Fruit fly (Drosophila melanogaster) whole organism, embryonic: ENCODE measurements around the gene mib1.
A peak's percentile ranks its signal among the peaks of the same experiment; 100 is the strongest.

Experiments used
- ATbp ChIP-seq: fragments of 200-800 bp; sonication (Bioruptor generic); optimal IDR thresholded peaks from 2 replicates; lab custom pipeline; 2017; ENCODE audit warnings: missing biosample characterization, mild to moderate bottlenecking, missing genetic modification characterization, missing genetic modification reagents
- Abd-B ChIP-seq: fragments of 200-800 bp; sonication (Bioruptor generic); optimal IDR thresholded peaks from 2 replicates; lab custom pipeline; 2018; ENCODE audit warnings: missing biosample characterization, mild to moderate bottlenecking, missing genetic modification characterization, moderate library complexity
- B-H1 ChIP-seq: fragments of 200-800 bp; sonication (Bioruptor generic); IDR thresholded peaks from 3 replicates; pipeline ENCODE4 v1.3.6; 2022; ENCODE audit warnings: missing biosample characterization, missing genetic modification characterization
- CG10462 ChIP-seq: fragments of 200-800 bp; sonication (Bioruptor generic); optimal IDR thresholded peaks from 2 replicates; lab custom pipeline; 2016; ENCODE audit warnings: missing biosample characterization, missing genetic modification characterization
- CG10959 ChIP-seq: fragments of 200-800 bp; sonication (Bioruptor generic); IDR thresholded peaks from 2 replicates; pipeline ENCODE4 v1.3.6; 2022; ENCODE audit warnings: missing biosample characterization, missing genetic modification characterization
- CG11247 ChIP-seq: fragments of 200-800 bp; sonication (Bioruptor generic); IDR thresholded peaks from 2 replicates; pipeline ENCODE4 v1.3.6; 2022; ENCODE audit warnings: missing biosample characterization, missing genetic modification characterization
- CG11695 ChIP-seq: fragments of 200-800 bp; sonication (Bioruptor generic); IDR thresholded peaks from 3 replicates; pipeline ENCODE4 v1.3.6; 2022; ENCODE audit warnings: missing biosample characterization, missing genetic modification characterization
- CG11696 ChIP-seq: fragments of 200-800 bp; sonication (Bioruptor generic); IDR thresholded peaks from 2 replicates; pipeline ENCODE4 v1.3.6; 2022; ENCODE audit warnings: missing biosample characterization, missing genetic modification characterization
- CG13123 ChIP-seq: fragments of 200-800 bp; sonication (Bioruptor generic); optimal IDR thresholded peaks from 2 replicates; lab custom pipeline; 2016; ENCODE audit warnings: missing biosample characterization, missing genetic modification characterization
- CG14860 ChIP-seq: fragments of 200-800 bp; sonication (Bioruptor generic); IDR thresholded peaks from 3 replicates; pipeline ENCODE4 v1.3.6; 2022; ENCODE audit warnings: missing biosample characterization, missing genetic modification characterization; ENCODE audit not compliant: partially characterized antibody
- CG17912 ChIP-seq: fragments of 200-800 bp; sonication (Bioruptor generic); optimal IDR thresholded peaks from 2 replicates; lab custom pipeline; 2018; ENCODE audit warnings: missing biosample characterization, mild to moderate bottlenecking, missing genetic modification characterization
- CG2712 ChIP-seq: fragments of 200-800 bp; optimal IDR thresholded peaks from 3 replicates; lab custom pipeline; 2019; ENCODE audit warnings: missing biosample characterization, mild to moderate bottlenecking, missing genetic modification characterization, moderate library complexity
- CG2875 ChIP-seq: fragments of 200-800 bp; sonication (Bioruptor generic); optimal IDR thresholded peaks from 2 replicates; lab custom pipeline; 2017; ENCODE audit warnings: missing biosample characterization, mild to moderate bottlenecking, missing genetic modification characterization, missing genetic modification reagents
- CG31388 ChIP-seq: fragments of 200-800 bp; sonication (Bioruptor generic); optimal IDR thresholded peaks from 2 replicates; lab custom pipeline; 2016; ENCODE audit warnings: missing biosample characterization, missing genetic modification characterization
- CG42726 ChIP-seq: fragments of 200-800 bp; sonication (Bioruptor generic); IDR thresholded peaks from 2 replicates; pipeline ENCODE4 v1.3.6; 2022; ENCODE audit warnings: missing biosample characterization, missing genetic modification characterization; ENCODE audit not compliant: partially characterized antibody
- CG4854 ChIP-seq: fragments of 200-800 bp; sonication (Bioruptor generic); optimal IDR thresholded peaks from 2 replicates; lab custom pipeline; 2016; ENCODE audit warnings: missing biosample characterization, missing genetic modification characterization, inconsistent platforms
- CG6175 ChIP-seq: fragments of 200-800 bp; sonication (Bioruptor generic); IDR thresholded peaks from 3 replicates; pipeline ENCODE4 v1.3.6; 2022; ENCODE audit warnings: missing biosample characterization, missing genetic modification characterization
- CG6683 ChIP-seq: fragments of 200-800 bp; sonication (Bioruptor generic); optimal IDR thresholded peaks from 2 replicates; lab custom pipeline; 2017; ENCODE audit warnings: missing biosample characterization, mild to moderate bottlenecking, missing genetic modification characterization, missing genetic modification reagents
- CG6854 ChIP-seq: fragments of 200-800 bp; sonication (Bioruptor generic); optimal IDR thresholded peaks from 3 replicates; lab custom pipeline; 2017; ENCODE audit warnings: missing biosample characterization, mild to moderate bottlenecking, missing genetic modification characterization
- CG7786 ChIP-seq: fragments of 200-800 bp; sonication (Bioruptor generic); optimal IDR thresholded peaks from 2 replicates; lab custom pipeline; 2016; ENCODE audit warnings: missing biosample characterization, missing genetic modification characterization
- CG7963 ChIP-seq: fragments of 200-800 bp; sonication (Bioruptor generic); IDR thresholded peaks from 3 replicates; pipeline ENCODE4 v1.3.6; 2022; ENCODE audit warnings: missing biosample characterization, missing genetic modification characterization; ENCODE audit not compliant: partially characterized antibody
- CG9817 ChIP-seq: fragments of 200-800 bp; sonication (Bioruptor generic); optimal IDR thresholded peaks from 2 replicates; lab custom pipeline; 2018; ENCODE audit warnings: missing biosample characterization, mild to moderate bottlenecking, missing genetic modification characterization, moderate library complexity
- CG9932 ChIP-seq: fragments of 200-800 bp; sonication (Bioruptor generic); IDR thresholded peaks from 2 replicates; pipeline ENCODE4 v1.3.6; 2022; ENCODE audit warnings: missing biosample characterization, missing genetic modification characterization
- CHES-1-like ChIP-seq: fragments of 200-800 bp; sonication (Bioruptor generic); optimal IDR thresholded peaks from 2 replicates; lab custom pipeline; 2016; ENCODE audit warnings: missing biosample characterization, missing genetic modification characterization
- Doc3 ChIP-seq: fragments of 200-800 bp; sonication (Bioruptor generic); IDR thresholded peaks from 3 replicates; pipeline ENCODE4 v1.3.6; 2022; ENCODE audit warnings: missing biosample characterization, missing genetic modification characterization; ENCODE audit not compliant: partially characterized antibody
- Ets97D ChIP-seq: fragments of 200-800 bp; sonication (Bioruptor generic); optimal IDR thresholded peaks from 3 replicates; lab custom pipeline; 2016; ENCODE audit warnings: missing biosample characterization, missing genetic modification characterization
- MESR4 ChIP-seq: fragments of 200-800 bp; sonication (Bioruptor generic); optimal IDR thresholded peaks from 2 replicates; lab custom pipeline; 2018; ENCODE audit warnings: missing biosample characterization, mild to moderate bottlenecking, missing genetic modification characterization, moderate library complexity
- Max ChIP-seq: fragments of 200-800 bp; sonication (Bioruptor generic); optimal IDR thresholded peaks from 2 replicates; lab custom pipeline; 2016; ENCODE audit warnings: missing biosample characterization, mild to moderate bottlenecking, missing genetic modification characterization
- Nf-YC ChIP-seq: fragments of 200-800 bp; optimal IDR thresholded peaks from 3 replicates; lab custom pipeline; 2019; ENCODE audit warnings: missing biosample characterization, mild to moderate bottlenecking, missing genetic modification characterization, moderate library complexity
- abd-A ChIP-seq: fragments of 200-800 bp; sonication (Bioruptor generic); optimal IDR thresholded peaks from 3 replicates; lab custom pipeline; 2019; ENCODE audit warnings: missing biosample characterization, mild to moderate bottlenecking, missing genetic modification characterization, moderate library complexity
- dmrt99B ChIP-seq: fragments of 200-800 bp; sonication (Bioruptor generic); optimal IDR thresholded peaks from 2 replicates; lab custom pipeline; 2018; ENCODE audit warnings: missing biosample characterization, mild to moderate bottlenecking, missing genetic modification characterization, moderate library complexity
- gcm2 ChIP-seq: fragments of 200-800 bp; sonication (Bioruptor generic); optimal IDR thresholded peaks from 2 replicates; lab custom pipeline; 2016; ENCODE audit warnings: missing biosample characterization, missing genetic modification characterization
- knrl ChIP-seq: fragments of 200-800 bp; sonication (Bioruptor generic); IDR thresholded peaks from 3 replicates; pipeline ENCODE4 v1.3.6; 2022; ENCODE audit warnings: missing biosample characterization, missing genetic modification characterization; ENCODE audit not compliant: partially characterized antibody
- nau ChIP-seq: fragments of 200-800 bp; sonication (Bioruptor generic); optimal IDR thresholded peaks from 3 replicates; lab custom pipeline; 2017; ENCODE audit warnings: missing biosample characterization, mild to moderate bottlenecking, missing genetic modification characterization, missing genetic modification reagents
- odd ChIP-seq: fragments of 200-800 bp; sonication (Bioruptor generic); optimal IDR thresholded peaks from 2 replicates; lab custom pipeline; 2017; ENCODE audit warnings: missing biosample characterization, mild to moderate bottlenecking, missing genetic modification characterization
- pan ChIP-seq, 4 experiments: fragments of >200 bp in 3 of 4; fragments of 200-800 bp in 1 of 4; sonication (Bioruptor generic) in 1 of 4; optimal IDR thresholded peaks in 3 of 4; IDR thresholded peaks in 1 of 4; 2 replicates each; pipeline versions ENCODE4 v1.3.6 to Lab custom; 2017 to 2022; ENCODE audit warnings: missing biosample characterization in 2 of 4, missing genetic modification characterization in 2 of 4, mixed read lengths in 1 of 4
- pb ChIP-seq: fragments of 200-800 bp; sonication (Bioruptor generic); optimal IDR thresholded peaks from 3 replicates; lab custom pipeline; 2016; ENCODE audit warnings: missing biosample characterization, missing genetic modification characterization
- pnt ChIP-seq: fragments of 200-800 bp; sonication (Bioruptor generic); optimal IDR thresholded peaks from 3 replicates; lab custom pipeline; 2016; ENCODE audit warnings: missing biosample characterization, missing genetic modification characterization
- prd ChIP-seq, 3 experiments: fragments of >200 bp in 2 of 3; fragments of 200-800 bp in 1 of 3; sonication (Bioruptor generic) in 1 of 3; optimal IDR thresholded peaks in 2 of 3; IDR thresholded peaks in 1 of 3; 2 replicates in 2 of 3; 3 replicates in 1 of 3; pipeline versions ENCODE4 v1.3.6 to Lab custom; 2017 to 2022; ENCODE audit warnings: missing biosample characterization in 1 of 3, missing genetic modification characterization in 1 of 3
- pum ChIP-seq: fragments of 200-800 bp; sonication (Bioruptor generic); optimal IDR thresholded peaks from 2 replicates; lab custom pipeline; 2016; ENCODE audit warnings: missing biosample characterization, missing genetic modification characterization
- ro ChIP-seq: fragments of 200-800 bp; sonication (Bioruptor generic); IDR thresholded peaks from 2 replicates; pipeline ENCODE4 v1.3.6; 2022; ENCODE audit warnings: missing biosample characterization, missing genetic modification characterization
- sens ChIP-seq: fragments of 200-800 bp; sonication (Bioruptor generic); peaks from one replicate; lab custom pipeline; 2016; ENCODE audit warnings: missing biosample characterization, missing genetic modification characterization
- slp2 ChIP-seq: fragments of 200-800 bp; sonication (Bioruptor generic); optimal IDR thresholded peaks from 2 replicates; lab custom pipeline; 2016; ENCODE audit warnings: missing biosample characterization, missing genetic modification characterization
- stc ChIP-seq: fragments of 200-800 bp; sonication (Bioruptor generic); IDR thresholded peaks from 2 replicates; pipeline ENCODE4 v1.3.6; 2022; ENCODE audit warnings: missing biosample characterization, missing genetic modification characterization
- ttk ChIP-seq: fragments of 200-800 bp; sonication (Bioruptor generic); IDR thresholded peaks from 2 replicates; pipeline ENCODE4 v2.1.2; 2022; ENCODE audit warnings: missing biosample characterization, missing genetic modification characterization
- tup ChIP-seq: fragments of 200-800 bp; sonication (Bioruptor generic); optimal IDR thresholded peaks from 2 replicates; lab custom pipeline; 2016; ENCODE audit warnings: missing biosample characterization, mild to moderate bottlenecking, missing genetic modification characterization, moderate library complexity
- tx ChIP-seq: fragments of 200-800 bp; sonication (Bioruptor generic); optimal IDR thresholded peaks from 2 replicates; lab custom pipeline; 2016; ENCODE audit warnings: missing biosample characterization, missing genetic modification characterization

The mib1 gene

DNA sequence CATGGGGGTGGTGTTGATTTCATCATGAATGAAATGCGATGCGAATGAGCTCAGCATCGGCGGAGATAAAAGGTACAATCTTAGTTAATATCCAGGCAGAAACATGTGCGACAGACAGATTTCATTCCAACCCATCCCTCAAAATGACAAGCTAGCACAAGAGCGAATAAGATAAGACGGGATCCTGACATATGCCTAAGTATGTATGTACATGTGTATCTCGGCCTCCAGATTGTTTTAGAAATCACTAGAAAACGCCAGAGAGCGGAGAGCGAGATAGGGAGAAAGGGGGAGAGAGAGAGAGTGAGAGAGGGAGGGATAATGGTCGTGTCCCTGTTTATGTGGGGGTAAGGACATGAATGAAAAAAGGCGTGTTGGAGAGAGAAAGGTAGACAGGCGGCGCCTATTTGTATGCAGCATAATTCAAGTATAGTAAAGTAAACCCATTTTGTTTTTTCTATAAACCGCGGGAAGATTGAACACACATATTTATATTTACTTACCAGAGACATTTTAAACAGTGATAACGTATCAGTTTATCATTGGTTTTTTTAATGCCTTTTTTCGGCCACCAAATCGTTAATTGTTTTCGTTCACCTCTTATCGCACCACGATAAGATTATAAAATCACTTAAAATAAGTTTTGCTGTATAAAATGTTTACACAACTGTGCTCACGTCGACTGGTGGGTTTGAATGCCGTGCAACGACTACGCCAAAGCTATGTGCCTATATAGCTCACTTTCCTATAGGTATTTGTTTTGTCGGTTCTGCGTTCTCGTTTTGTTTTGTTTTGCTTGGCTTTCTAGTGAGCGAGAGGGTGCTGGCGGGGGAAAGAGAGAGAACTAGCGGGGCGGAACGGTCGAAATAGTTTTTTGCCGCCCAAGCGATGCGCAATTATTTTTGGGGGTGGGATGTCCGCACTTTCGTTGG, 38.6 kb upstream of the mib1 start (continued):
- TF ChIP-seq gcm2 (GFP tag; lab: Kevin White, UChicago) = no peak
- TF ChIP-seq tup (GFP tag; lab: Kevin White, UChicago) = no peak
- TF ChIP-seq Nf-YC (tag; lab: Kevin White, UChicago) = peak; percentile 44
- no peak for TF ChIP-seq Ets97D (GFP tag; lab: Kevin White, UChicago)
- TF ChIP-seq pum (GFP tag; lab: Kevin White, UChicago) = peak; percentile 8
- TF ChIP-seq CG9817 (tag; lab: Kevin White, UChicago) = no peak
- TF ChIP-seq Max (GFP tag; lab: Kevin White, UChicago) = no peak
- TF ChIP-seq pnt (GFP tag; lab: Kevin White, UChicago) = no peak
- peak; percentile 20 for TF ChIP-seq CHES-1-like (GFP tag; lab: Kevin White, UChicago)
- TF ChIP-seq ttk (GFP tag; lab: Robert Waterston, UW) = no peak
- TF ChIP-seq CG11247 (GFP tag; lab: Robert Waterston, UW) = no peak; the same call in 1 of the 2 replicates
- TF ChIP-seq CG9932 = no peak
- TF ChIP-seq CG10959 (GFP tag; lab: Robert Waterston, UW) = 0 out of 2 replicates have a peak, but pooled peaks have one; percentile 12
- no peak for TF ChIP-seq CG7963 (GFP tag; lab: Robert Waterston, UW)
- 0 out of 2 replicates have a peak, but pooled peaks have one; percentile 5 for TF ChIP-seq CG11696 (GFP tag; lab: Robert Waterston, UW)
- TF ChIP-seq knrl = no peak
- no peak for TF ChIP-seq CG2875 (GFP tag; lab: Kevin White, UChicago)
- peak; percentile 91 for TF ChIP-seq sens (GFP tag; lab: Kevin White, UChicago)
- TF ChIP-seq CG13123 (GFP tag; lab: Kevin White, UChicago) = no peak
- no peak for TF ChIP-seq pan (optimal IDR thresholded peaks at IDR 0.05; lab: Kevin White, UChicago)
- peak in 1 of 2 experiments; percentile 37 for TF ChIP-seq pan (GFP tag; optimal IDR thresholded peaks at IDR 0.05 in 1 of 2, IDR thresholded peaks at IDR 0.05 in 1 of 2)
- no peak for TF ChIP-seq Doc3 (GFP tag; lab: Robert Waterston, UW)
- no peak for TF ChIP-seq CG7786 (GFP tag; lab: Kevin White, UChicago)
- TF ChIP-seq CG6683 (GFP tag; lab: Kevin White, UChicago) = no peak
- no peak for TF ChIP-seq CG31388 (GFP tag; lab: Kevin White, UChicago)
- TF ChIP-seq slp2 (GFP tag; lab: Kevin White, UChicago) = no peak
- peak; percentile 36 for TF ChIP-seq CG6854 (GFP tag; lab: Kevin White, UChicago)
- TF ChIP-seq tx = no peak
- TF ChIP-seq CG10462 (GFP tag; lab: Kevin White, UChicago) = no peak
- TF ChIP-seq pb (GFP tag; lab: Kevin White, UChicago) = no peak
- TF ChIP-seq CG42726 (GFP tag; lab: Robert Waterston, UW) = no peak; the same call in 1 of the 2 replicates
- TF ChIP-seq stc (GFP tag; lab: Robert Waterston, UW) = no peak
- TF ChIP-seq odd (GFP tag; lab: Kevin White, UChicago) = peak; percentile 63
- peak; percentile 23 for TF ChIP-seq abd-A (tag; lab: Kevin White, UChicago)
- no peak for TF ChIP-seq B-H1 (GFP tag; lab: Robert Waterston, UW)
- no peak for TF ChIP-seq CG2712
- peak; percentile 35 for TF ChIP-seq dmrt99B (tag; lab: Kevin White, UChicago)
- TF ChIP-seq CG6175 = no peak
- TF ChIP-seq CG11695 = peak; percentile 35; the same call in 1 of the 3 replicates
- peak; percentile 52 for TF ChIP-seq CG17912
- TF ChIP-seq CG4854 (GFP tag; lab: Kevin White, UChicago) = no peak
- TF ChIP-seq MESR4 (GFP tag; lab: Kevin White, UChicago) = peak; percentile 39
- TF ChIP-seq Abd-B = no peak
- no peak for TF ChIP-seq ro (GFP tag; lab: Robert Waterston, UW)
- peak; percentile 47 for TF ChIP-seq ATbp (GFP tag; lab: Kevin White, UChicago)
- peak; percentile 53 for TF ChIP-seq nau
- TF ChIP-seq CG14860 (GFP tag; lab: Robert Waterston, UW) = no peak
- no peak for TF ChIP-seq prd (optimal IDR thresholded peaks at IDR 0.05; lab: Kevin White, UChicago)
- TF ChIP-seq prd (GFP tag; IDR thresholded peaks at IDR 0.05; lab: Robert Waterston, UW) = no peak
